Fruit fly (Drosophila melanogaster): ENCODE data around the gene JMJD6.

The JMJD6 gene

DNA sequence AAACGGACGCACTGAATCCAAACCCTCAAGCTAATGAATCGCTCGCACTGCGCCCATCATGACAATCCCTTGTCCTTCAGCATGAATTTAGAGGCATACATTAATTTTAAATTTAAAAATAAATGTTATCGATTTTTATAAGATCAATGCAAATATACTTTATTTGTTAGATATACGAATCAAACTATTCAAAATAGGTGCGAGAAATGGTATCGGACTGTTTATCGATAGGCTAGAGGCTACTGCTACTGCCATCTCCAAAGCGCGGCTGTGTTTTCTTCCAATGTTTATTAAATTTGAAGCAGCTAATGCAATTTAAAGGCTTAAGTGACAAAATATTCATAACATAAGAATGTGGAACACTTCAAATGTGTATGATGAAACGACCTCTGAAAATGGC lies 18.9 kb upstream of the JMJD6 start, which contains the start of gene CG43342 (continued):
- no peak for TF ChIP-seq gfzf (GFP tag; optimal IDR thresholded peaks at IDR 0.05)
- no peak for TF ChIP-seq stc (GFP tag; IDR thresholded peaks at IDR 0.05)
- TF ChIP-seq CG8765 (GFP tag; IDR thresholded peaks at IDR 0.05): no peak
- no peak for TF ChIP-seq Nf-YA (GFP tag; IDR thresholded peaks at IDR 0.05)
- TF ChIP-seq Atf3 (GFP tag; optimal IDR thresholded peaks at IDR 0.05): no peak
- no peak for TF ChIP-seq ac (GFP tag; optimal IDR thresholded peaks at IDR 0.05)
- TF ChIP-seq CG3726 (GFP tag; IDR thresholded peaks at IDR 0.05): no peak
- TF ChIP-seq sug (tag; optimal IDR thresholded peaks at IDR 0.05): no peak
- TF ChIP-seq kni (GFP tag; optimal IDR thresholded peaks at IDR 0.05): no peak
- TF ChIP-seq Dbx (GFP tag; IDR thresholded peaks at IDR 0.05): no peak
- TF ChIP-seq CG3407 (GFP tag; optimal IDR thresholded peaks at IDR 0.05): no peak
- no peak for TF ChIP-seq CG6654 (GFP tag; optimal IDR thresholded peaks at IDR 0.05)
- no peak for TF ChIP-seq Atf6 (GFP tag; IDR thresholded peaks at IDR 0.05)
- no peak for TF ChIP-seq NC2α (GFP tag; optimal IDR thresholded peaks at IDR 0.05)
- no peak for TF ChIP-seq CG12769 (tag; optimal IDR thresholded peaks at IDR 0.05)
- TF ChIP-seq CG8359 (GFP tag; optimal IDR thresholded peaks at IDR 0.05; ENCODE audit: borderline replicate concordance): no peak
- TF ChIP-seq Mes4 (GFP tag; optimal IDR thresholded peaks at IDR 0.05): no peak
- no peak for TF ChIP-seq twi (tag; optimal IDR thresholded peaks at IDR 0.05)
- TF ChIP-seq sisA (GFP tag; IDR thresholded peaks at IDR 0.05): no peak
- TF ChIP-seq pfk (GFP tag; optimal IDR thresholded peaks at IDR 0.05): no peak
- no peak for TF ChIP-seq hth (optimal IDR thresholded peaks at IDR 0.05)
- TF ChIP-seq ato (GFP tag; IDR thresholded peaks at IDR 0.05; ENCODE audit: partially characterized antibody): peak; percentile 81
- TF ChIP-seq CG7839 (tag; optimal IDR thresholded peaks at IDR 0.05): no peak
- TF ChIP-seq CG4820 (GFP tag; optimal IDR thresholded peaks at IDR 0.05): no peak
- TF ChIP-seq Dll (GFP tag; IDR thresholded peaks at IDR 0.05; ENCODE audit: partially characterized antibody): peak; percentile 82
- no peak for TF ChIP-seq CG1832 (GFP tag; optimal IDR thresholded peaks at IDR 0.05)
- no peak for TF ChIP-seq Neu2 (GFP tag; optimal IDR thresholded peaks at IDR 0.05; ENCODE audit: borderline replicate concordance)
- TF ChIP-seq CG9727 (GFP tag; optimal IDR thresholded peaks at IDR 0.05): no peak
- no peak for TF ChIP-seq H15 (GFP tag; IDR thresholded peaks at IDR 0.05)
- no peak for TF ChIP-seq CG10462 (GFP tag; optimal IDR thresholded peaks at IDR 0.05)
- TF ChIP-seq HLH3B (GFP tag; IDR thresholded peaks at IDR 0.05): no peak
- TF ChIP-seq Ets97D (GFP tag; optimal IDR thresholded peaks at IDR 0.05): no peak
- no peak for TF ChIP-seq oc (tag; optimal IDR thresholded peaks at IDR 0.05)
- TF ChIP-seq CrebB (tag; optimal IDR thresholded peaks at IDR 0.05): no peak
- no peak for TF ChIP-seq D19B (GFP tag; optimal IDR thresholded peaks at IDR 0.05)
- TF ChIP-seq CG9817 (tag; optimal IDR thresholded peaks at IDR 0.05): no peak
- TF ChIP-seq CG18764 (GFP tag; optimal IDR thresholded peaks at IDR 0.05): no peak
- no peak for TF ChIP-seq CG9797 (GFP tag; optimal IDR thresholded peaks at IDR 0.05)
- no peak for TF ChIP-seq z (GFP tag; IDR thresholded peaks at IDR 0.05)
- no peak for TF ChIP-seq ttk (GFP tag; IDR thresholded peaks at IDR 0.05)
- peak; percentile 80 for TF ChIP-seq vnd (GFP tag; IDR thresholded peaks at IDR 0.05; ENCODE audit: partially characterized antibody)
- TF ChIP-seq HLH4C (GFP tag; IDR thresholded peaks at IDR 0.05; ENCODE audit: partially characterized antibody): peak; percentile 92
- TF ChIP-seq CG32532 (GFP tag; IDR thresholded peaks at IDR 0.05): no peak
- no peak for TF ChIP-seq ewg (GFP tag; optimal IDR thresholded peaks at IDR 0.05)
- TF ChIP-seq CG1647 (GFP tag; optimal IDR thresholded peaks at IDR 0.05): no peak
- no peak for TF ChIP-seq CG30020 (tag; optimal IDR thresholded peaks at IDR 0.05)
- TF ChIP-seq Hand (GFP tag; optimal IDR thresholded peaks at IDR 0.05): no peak
- TF ChIP-seq btn (GFP tag; optimal IDR thresholded peaks at IDR 0.05): no peak
- TF ChIP-seq CG6175 (GFP tag; IDR thresholded peaks at IDR 0.05): no peak
- TF ChIP-seq fd96Cb (tag; optimal IDR thresholded peaks at IDR 0.05): no peak
- TF ChIP-seq CG4404 (GFP tag; IDR thresholded peaks at IDR 0.05): no peak
- no peak for TF ChIP-seq onecut (GFP tag; IDR thresholded peaks at IDR 0.05)

Measured in whole organism, embryonic.